Worm (Caenorhabditis elegans) whole organism, L3 larva: Measurements from ENCODE around the gene rpac-19.

Source experiments
- R02D3.7 ChIP-seq: fragments of 150-350 bp; optimal IDR thresholded peaks from 2 replicates; lab custom pipeline; 2014; ENCODE audit warnings: missing biosample characterization, missing genetic modification characterization
- aly-2 ChIP-seq: fragments of 150-350 bp; optimal IDR thresholded peaks from 2 replicates; lab custom pipeline; 2014; ENCODE audit warnings: missing biosample characterization, missing genetic modification characterization
- ceh-82 ChIP-seq: fragments of 150-350 bp; optimal IDR thresholded peaks from 2 replicates; lab custom pipeline; 2014; ENCODE audit warnings: missing biosample characterization, missing genetic modification characterization
- ceh-9 ChIP-seq: sonication (generic microtip); optimal IDR thresholded peaks from 2 replicates; lab custom pipeline; 2018; ENCODE audit warnings: missing biosample characterization, missing genetic modification characterization
- elt-1 ChIP-seq: fragments of 150-350 bp; optimal IDR thresholded peaks from 2 replicates; lab custom pipeline; 2014; ENCODE audit warnings: missing biosample characterization, missing genetic modification characterization
- lin-15B ChIP-seq: fragments of 150-350 bp; optimal IDR thresholded peaks from 2 replicates; lab custom pipeline; 2014; ENCODE audit warnings: missing biosample characterization, missing genetic modification characterization
- lsy-12 ChIP-seq: sonication (generic microtip); optimal IDR thresholded peaks from 2 replicates; lab custom pipeline; 2016; ENCODE audit warnings: mild to moderate bottlenecking, missing genetic modification characterization, missing compliant biosample characterization
- nhr-237 ChIP-seq: fragments of 150-350 bp; optimal IDR thresholded peaks from 2 replicates; lab custom pipeline; 2014; ENCODE audit warnings: missing biosample characterization, missing genetic modification characterization
- nhr-77 ChIP-seq: fragments of 150-350 bp; optimal IDR thresholded peaks from 2 replicates; lab custom pipeline; 2014; ENCODE audit warnings: missing biosample characterization, missing genetic modification characterization
- sea-2 ChIP-seq: fragments of 150-350 bp; sonication (generic microtip); optimal IDR thresholded peaks from 4 replicates; lab custom pipeline; 2014; ENCODE audit warnings: missing biosample characterization, missing genetic modification reagents, missing genetic modification characterization
- tbx-2 ChIP-seq: sonication (generic microtip); optimal IDR thresholded peaks from 2 replicates; lab custom pipeline; 2016; ENCODE audit warnings: mild to moderate bottlenecking, missing genetic modification characterization, missing compliant biosample characterization
- unc-62 ChIP-seq: fragments of 150-350 bp; sonication (generic microtip); optimal IDR thresholded peaks from 4 replicates; lab custom pipeline; 2014; ENCODE audit warnings: missing biosample characterization, missing genetic modification reagents, missing genetic modification characterization

- TF ChIP-seq nhr-77 (no peak), nhr-237 (tag; lab: Kevin White, UChicago) (no peak), sea-2 (GFP tag; lab: Kevin White, UChicago) (no peak), ceh-82 (no peak), ceh-9 (tag; lab: Kevin White, UChicago) (no peak), tbx-2 (no peak), unc-62 (GFP tag; lab: Kevin White, UChicago) (no peak), elt-1 (tag; lab: Kevin White, UChicago) (no peak), lin-15B (tag; lab: Kevin White, UChicago) (no peak), R02D3.7 (no peak), aly-2 (tag; lab: Kevin White, UChicago) (no peak), lsy-12 (no peak)
These were observed 49.1 kb upstream of the rpac-19 start, which contains the start of gene ugt-60 for ce11 chrIII:9678819-9679218.
